Worm (Caenorhabditis elegans) whole organism, L1 larva: ENCODE measurements around the gene pus-1.
A peak's percentile ranks its signal among the peaks of the same experiment; 100 is the strongest.

Experiments used
- C04F5.9 ChIP-seq: sonication (generic microtip); optimal IDR thresholded peaks from 2 replicates; lab custom pipeline; 2016; ENCODE audit warnings: missing genetic modification characterization, missing compliant biosample characterization
- aha-1 ChIP-seq: fragments of 150-350 bp; optimal IDR thresholded peaks from 2 replicates; lab custom pipeline; 2014; ENCODE audit warnings: missing biosample characterization, missing genetic modification characterization
- aly-2 ChIP-seq: fragments of 150-350 bp; optimal IDR thresholded peaks from 2 replicates; lab custom pipeline; 2014; ENCODE audit warnings: missing biosample characterization, missing genetic modification characterization
- blmp-1 ChIP-seq: fragments of 150-350 bp; optimal IDR thresholded peaks from 2 replicates; lab custom pipeline; 2014; ENCODE audit warnings: missing biosample characterization, missing genetic modification characterization
- ceh-88 ChIP-seq: fragments of 200-800 bp; sonication (Bioruptor generic); IDR thresholded peaks from 2 replicates; pipeline ENCODE4 v1.3.6; 2022; ENCODE audit warnings: missing genetic modification characterization, missing compliant biosample characterization
- dpl-1 ChIP-seq, 3 experiments: fragments of 150-350 bp in 2 of 3; sonication (generic microtip) in 1 of 3; optimal IDR thresholded peaks; 2 replicates each; lab custom pipeline; 2014 to 2017; ENCODE audit warnings: missing biosample characterization in 3 of 3, missing genetic modification characterization in 3 of 3, missing genetic modification reagents in 3 of 3
- efl-1 ChIP-seq, 4 experiments: fragments of 150-350 bp; optimal IDR thresholded peaks in 3 of 4; peaks in 1 of 4; 1 replicate in 1 of 4; 2 replicates in 3 of 4; lab custom pipeline; 2014; ENCODE audit warnings: missing biosample characterization in 2 of 4, missing genetic modification characterization in 2 of 4, missing genetic modification reagents in 2 of 4
- efl-3 ChIP-seq: fragments of 200-800 bp; sonication (Bioruptor generic); optimal IDR thresholded peaks from 2 replicates; lab custom pipeline; 2018; ENCODE audit warnings: mild to moderate bottlenecking, missing genetic modification characterization, missing compliant biosample characterization
- elt-2 ChIP-seq: sonication (generic microtip); optimal IDR thresholded peaks from 2 replicates; lab custom pipeline; 2016; ENCODE audit warnings: missing genetic modification characterization, mild to moderate bottlenecking, inconsistent platforms, missing compliant biosample characterization, missing genetic modification reagents
- ets-5 ChIP-seq: fragments of 200-800 bp; sonication (Bioruptor generic); IDR thresholded peaks from 2 replicates; pipeline ENCODE4 v1.3.6; 2022; ENCODE audit warnings: missing genetic modification characterization, missing compliant biosample characterization
- fkh-4 ChIP-seq: sonication (generic microtip); optimal IDR thresholded peaks from 2 replicates; lab custom pipeline; 2016; ENCODE audit warnings: missing compliant biosample characterization, missing genetic modification characterization, borderline replicate concordance
- fkh-8 ChIP-seq: sonication (generic microtip); optimal IDR thresholded peaks from 2 replicates; lab custom pipeline; 2016; ENCODE audit warnings: mild to moderate bottlenecking, missing genetic modification characterization, missing compliant biosample characterization
- jun-1 ChIP-seq: fragments of 150-350 bp; optimal IDR thresholded peaks from 2 replicates; lab custom pipeline; 2014; ENCODE audit warnings: missing biosample characterization, missing genetic modification reagents, missing genetic modification characterization
- lin-15B ChIP-seq: fragments of 150-350 bp; sonication (generic microtip); optimal IDR thresholded peaks from 3 replicates; lab custom pipeline; 2014; ENCODE audit warnings: missing biosample characterization, missing genetic modification characterization
- lin-35 ChIP-seq, 2 experiments: fragments of 150-350 bp; optimal IDR thresholded peaks; 2 replicates each; lab custom pipeline; 2014; ENCODE audit warnings: missing biosample characterization in 2 of 2, missing genetic modification characterization in 2 of 2, missing genetic modification reagents in 2 of 2
- lin-39 ChIP-seq: fragments of 150-350 bp; optimal IDR thresholded peaks from 2 replicates; lab custom pipeline; 2014; ENCODE audit warnings: missing biosample characterization, missing genetic modification reagents, missing genetic modification characterization
- lir-3 ChIP-seq: sonication (generic microtip); optimal IDR thresholded peaks from 2 replicates; lab custom pipeline; 2016; ENCODE audit warnings: mild to moderate bottlenecking, missing genetic modification characterization, moderate library complexity, missing compliant biosample characterization; ENCODE audit not compliant: poor library complexity
- mab-9 ChIP-seq: fragments of 200-800 bp; sonication (Bioruptor generic); IDR thresholded peaks from 2 replicates; pipeline ENCODE4 v1.3.6; 2022; ENCODE audit warnings: missing genetic modification reagents, missing genetic modification characterization, missing compliant biosample characterization
- mdl-1 ChIP-seq, 2 experiments: fragments of 150-350 bp; optimal IDR thresholded peaks; 2 replicates each; lab custom pipeline; 2014 to 2017; ENCODE audit warnings: missing biosample characterization in 2 of 2, missing genetic modification characterization in 2 of 2, inconsistent platforms in 1 of 2
- nhr-12 ChIP-seq: sonication (generic microtip); optimal IDR thresholded peaks from 2 replicates; lab custom pipeline; 2017; ENCODE audit warnings: missing biosample characterization, missing genetic modification characterization
- nhr-20 ChIP-seq: sonication (generic microtip); optimal IDR thresholded peaks from 2 replicates; lab custom pipeline; 2016; ENCODE audit warnings: mild to moderate bottlenecking, missing genetic modification characterization, missing compliant biosample characterization
- nhr-28 ChIP-seq: fragments of 150-350 bp; optimal IDR thresholded peaks from 2 replicates; lab custom pipeline; 2014; ENCODE audit warnings: missing biosample characterization, missing genetic modification characterization
- nhr-85 ChIP-seq: sonication (generic microtip); peaks from one replicate; lab custom pipeline; 2016; ENCODE audit warnings: missing genetic modification characterization, inconsistent platforms, missing compliant biosample characterization
- pqm-1 ChIP-seq: sonication (generic microtip); optimal IDR thresholded peaks from 3 replicates; lab custom pipeline; 2017; ENCODE audit warnings: missing biosample characterization, missing genetic modification characterization
- snpc-4 ChIP-seq: fragments of 150-350 bp; optimal IDR thresholded peaks from 2 replicates; lab custom pipeline; 2014; ENCODE audit warnings: missing biosample characterization, missing genetic modification characterization
- snu-23 ChIP-seq: sonication (generic microtip); optimal IDR thresholded peaks from 2 replicates; lab custom pipeline; 2016; ENCODE audit warnings: missing genetic modification characterization, missing compliant biosample characterization
- sox-4 ChIP-seq: sonication (generic microtip); optimal IDR thresholded peaks from 2 replicates; lab custom pipeline; 2016; ENCODE audit warnings: missing genetic modification characterization, missing compliant biosample characterization
- tbx-2 ChIP-seq: sonication (generic microtip); optimal IDR thresholded peaks from 2 replicates; lab custom pipeline; 2016; ENCODE audit warnings: missing genetic modification characterization, missing compliant biosample characterization
- unc-30 ChIP-seq: sonication (generic microtip); optimal IDR thresholded peaks from 2 replicates; lab custom pipeline; 2017; ENCODE audit warnings: missing biosample characterization, missing genetic modification characterization
- unc-98 ChIP-seq: fragments of 200-800 bp; sonication (Bioruptor generic); IDR thresholded peaks from 2 replicates; pipeline ENCODE4 v1.3.6; 2022; ENCODE audit warnings: missing genetic modification characterization, missing compliant biosample characterization
- vab-15 ChIP-seq: sonication (generic microtip); optimal IDR thresholded peaks from 2 replicates; lab custom pipeline; 2017; ENCODE audit warnings: missing genotype, mild to moderate bottlenecking, missing genetic modification characterization, missing compliant biosample characterization
- xbp-1 ChIP-seq: sonication (generic microtip); optimal IDR thresholded peaks from 2 replicates; lab custom pipeline; 2016; ENCODE audit warnings: missing genetic modification characterization, missing compliant biosample characterization
- zag-1 ChIP-seq: fragments of 150-350 bp; optimal IDR thresholded peaks from 2 replicates; lab custom pipeline; 2014; ENCODE audit warnings: missing biosample characterization, missing genetic modification characterization
- zip-4 ChIP-seq: fragments of 200-800 bp; sonication (Bioruptor generic); optimal IDR thresholded peaks from 2 replicates; lab custom pipeline; 2018; ENCODE audit warnings: mild to moderate bottlenecking, missing genetic modification characterization, moderate library complexity, missing compliant biosample characterization

pus-1 gene

ce11 chrV:16794828-16795354, at the start of gene pus-1, which contains the start of gene ctps-1 (continued):
- TF ChIP-seq dpl-1 (GFP tag; optimal IDR thresholded peaks at IDR 0.05; lab: Kevin White, UChicago) (peak; percentile 73 to 83 (median 81)), xbp-1 (peak; percentile 63)

- TF ChIP-seq nhr-12, result no peak
- no peak for TF ChIP-seq mab-9 (GFP tag; lab: Robert Waterston, UW)
- TF ChIP-seq aha-1 (tag; lab: Kevin White, UChicago), result no peak
- TF ChIP-seq fkh-8, result no peak
- no peak for TF ChIP-seq ceh-88 (GFP tag; lab: Robert Waterston, UW)
- TF ChIP-seq lin-15B (tag; lab: Kevin White, UChicago), result no peak
- no peak for TF ChIP-seq ets-5
- TF ChIP-seq snu-23 (GFP tag; lab: Kevin White, UChicago), result no peak
- no peak for TF ChIP-seq nhr-20
- no peak for TF ChIP-seq sox-4 (tag; lab: Kevin White, UChicago)
- no peak for TF ChIP-seq zip-4
- no peak for TF ChIP-seq blmp-1 (tag; lab: Kevin White, UChicago)
- no peak for TF ChIP-seq nhr-85
- no peak for TF ChIP-seq lir-3 (tag; lab: Kevin White, UChicago)
- no peak for TF ChIP-seq nhr-28 (tag; lab: Kevin White, UChicago)
- TF ChIP-seq fkh-4 (tag; lab: Kevin White, UChicago), result no peak
- no peak for TF ChIP-seq efl-3 (GFP tag; lab: Kevin White, UChicago)
These were observed 48.2 kb upstream of the pus-1 start, which contains the start of gene clec-25 for ce11 chrV:16842941-16843340. Gene clec-25, plus strand, starts transcription at chrV:16843241.

ce11 chrV:16840961-16841360, 46.2 kb upstream of the pus-1 start, which contains the start of gene clec-40:
Gene clec-40, minus strand, starts transcription at chrV:16841061.
- no peak for TF ChIP-seq unc-98 (GFP tag; lab: Robert Waterston, UW)
- no peak for TF ChIP-seq xbp-1
- no peak for TF ChIP-seq blmp-1 (tag; lab: Kevin White, UChicago)

- no peak for TF ChIP-seq zag-1 (tag; lab: Kevin White, UChicago)
- TF ChIP-seq dpl-1 (GFP tag; optimal IDR thresholded peaks at IDR 0.05; lab: Kevin White, UChicago), result no peak
- TF ChIP-seq jun-1 (tag; lab: Kevin White, UChicago), result peak; percentile 8
- TF ChIP-seq ets-5, result no peak
- no peak for TF ChIP-seq snu-23 (GFP tag; lab: Kevin White, UChicago)
- no peak for TF ChIP-seq unc-30 (tag; lab: Kevin White, UChicago)
- no peak for TF ChIP-seq pqm-1 (tag; lab: Kevin White, UChicago)
- no peak for TF ChIP-seq mdl-1 (tag; optimal IDR thresholded peaks at IDR 0.05; lab: Kevin White, UChicago)
- TF ChIP-seq lin-35 (GFP tag; optimal IDR thresholded peaks at IDR 0.05; lab: Kevin White, UChicago), result peak in 1 of 2 experiments; percentile 14
- TF ChIP-seq lin-39 (tag; lab: Kevin White, UChicago), result no peak
- TF ChIP-seq nhr-12, result no peak
- no peak for TF ChIP-seq xbp-1
- no peak for TF ChIP-seq vab-15
- no peak for TF ChIP-seq C04F5.9 (tag; lab: Kevin White, UChicago)
- peak; percentile 91 for TF ChIP-seq elt-2 (tag; lab: Kevin White, UChicago)
- TF ChIP-seq efl-3 (GFP tag; lab: Kevin White, UChicago), result no peak
- no peak for TF ChIP-seq snpc-4 (tag; lab: Kevin White, UChicago)
- no peak for TF ChIP-seq aly-2 (tag; lab: Kevin White, UChicago)
- no peak for TF ChIP-seq tbx-2
- TF ChIP-seq, all 84 proteins: peak for 3
These were observed 45.5 kb upstream of the pus-1 start for ce11 chrV:16840283-16840682.

- TF ChIP-seq efl-1 (optimal IDR thresholded peaks at IDR 0.05; lab: Kevin White, UChicago) (no peak), efl-1 (GFP tag; optimal IDR thresholded peaks at IDR 0.05 in 1 of 2; lab: Kevin White, UChicago) (no peak), zag-1 (tag; lab: Kevin White, UChicago) (no peak)
These were observed 43.7 kb upstream of the pus-1 start for ce11 chrV:16838435-16838834.
